Worm (Caenorhabditis elegans) whole organism, late embryonic: ENCODE measurements around the gene T20D4.3.

ENCODE experiments used
- F13H6.1 ChIP-seq: sonication (generic microtip); optimal IDR thresholded peaks from 2 replicates; lab custom pipeline; 2016; ENCODE audit warnings: missing genetic modification characterization, missing compliant biosample characterization
- ama-1 ChIP-seq: fragments of 150-350 bp; optimal IDR thresholded peaks from 2 replicates; lab custom pipeline; 2014
- ceh-14 ChIP-seq: sonication (generic microtip); optimal IDR thresholded peaks from 2 replicates; lab custom pipeline; 2016; ENCODE audit warnings: missing genotype, missing genetic modification characterization, missing compliant biosample characterization
- che-1 ChIP-seq: sonication (generic microtip); optimal IDR thresholded peaks from 2 replicates; lab custom pipeline; 2016; ENCODE audit warnings: mild to moderate bottlenecking, missing genetic modification characterization, missing compliant biosample characterization
- pqm-1 ChIP-seq: sonication (generic microtip); optimal IDR thresholded peaks from 2 replicates; lab custom pipeline; 2016; ENCODE audit warnings: missing genetic modification characterization, missing compliant biosample characterization
- rnt-1 ChIP-seq: sonication (generic microtip); optimal IDR thresholded peaks from 2 replicates; lab custom pipeline; 2016; ENCODE audit warnings: missing genetic modification characterization, missing compliant biosample characterization
- tbx-7 ChIP-seq: sonication (generic microtip); optimal IDR thresholded peaks from 2 replicates; lab custom pipeline; 2016; ENCODE audit warnings: missing genotype, missing genetic modification characterization, missing compliant biosample characterization

ce11 chrV:3398314-3398713 lies 19.7 kb upstream of the T20D4.3 start, which contains the start of gene T20D4.11:
- TF ChIP-seq F13H6.1 (tag; lab: Kevin White, UChicago): no peak
- no peak for TF ChIP-seq tbx-7 (tag; lab: Kevin White, UChicago)
- TF ChIP-seq ama-1 (lab: Kevin White, UChicago): no peak
- TF ChIP-seq che-1 (tag; lab: Kevin White, UChicago): no peak
- no peak for TF ChIP-seq pqm-1 (tag; lab: Kevin White, UChicago)
- TF ChIP-seq ceh-14 (tag; lab: Kevin White, UChicago): no peak
- TF ChIP-seq rnt-1: no peak
